Fruit fly (Drosophila melanogaster) whole organism, embryonic: ENCODE measurements around the gene ND-B18.

Source experiments
- Adf1 ChIP-seq: fragments of 200-800 bp; sonication (Bioruptor generic); IDR thresholded peaks from 2 replicates; pipeline ENCODE4 v1.3.6; 2022; ENCODE audit warnings: missing biosample characterization, missing genetic modification characterization
- Awh ChIP-seq: fragments of 200-800 bp; sonication (Bioruptor generic); IDR thresholded peaks from 2 replicates; pipeline ENCODE4, ENCODE4 v1.3.6; 2022; ENCODE audit warnings: missing biosample characterization, missing genetic modification characterization
- Bgb ChIP-seq: fragments of 200-800 bp; sonication (Bioruptor generic); IDR thresholded peaks from 2 replicates; pipeline ENCODE4 v1.3.6; 2022; ENCODE audit warnings: missing biosample characterization, missing genetic modification characterization; ENCODE audit not compliant: partially characterized antibody
- CG10366 ChIP-seq: fragments of 200-800 bp; sonication (Bioruptor generic); IDR thresholded peaks from 2 replicates; pipeline ENCODE4 v1.3.6; 2022; ENCODE audit warnings: missing biosample characterization, missing genetic modification characterization
- CG11247 ChIP-seq: fragments of 200-800 bp; sonication (Bioruptor generic); IDR thresholded peaks from 2 replicates; pipeline ENCODE4 v1.3.6; 2022; ENCODE audit warnings: missing biosample characterization, missing genetic modification characterization
- CG11723 ChIP-seq: fragments of 200-800 bp; sonication (Bioruptor generic); optimal IDR thresholded peaks from 2 replicates; lab custom pipeline; 2017; ENCODE audit warnings: missing biosample characterization, mild to moderate bottlenecking, missing genetic modification characterization
- CG12071 ChIP-seq: fragments of 200-800 bp; sonication (Bioruptor generic); optimal IDR thresholded peaks from 3 replicates; lab custom pipeline; 2018; ENCODE audit warnings: missing biosample characterization, mild to moderate bottlenecking, missing genetic modification characterization
- CG12769 ChIP-seq: fragments of 200-800 bp; sonication (Bioruptor generic); optimal IDR thresholded peaks from 2 replicates; lab custom pipeline; 2019; ENCODE audit warnings: missing biosample characterization, mild to moderate bottlenecking, missing genetic modification characterization, moderate library complexity
- CG13894 ChIP-seq: fragments of 200-800 bp; sonication (Bioruptor generic); optimal IDR thresholded peaks from 3 replicates; lab custom pipeline; 2018; ENCODE audit warnings: missing biosample characterization, mild to moderate bottlenecking, missing genetic modification characterization, moderate library complexity
- CG14667 ChIP-seq: fragments of 200-800 bp; sonication (Bioruptor generic); IDR thresholded peaks from 2 replicates; pipeline ENCODE4 v1.3.6; 2022; ENCODE audit warnings: missing biosample characterization, missing genetic modification characterization
- CG14710 ChIP-seq: fragments of 200-800 bp; sonication (Bioruptor generic); optimal IDR thresholded peaks from 3 replicates; lab custom pipeline; 2019; ENCODE audit warnings: missing biosample characterization, mild to moderate bottlenecking, missing genetic modification characterization, moderate library complexity
- CG16863 ChIP-seq: fragments of 200-800 bp; sonication (Bioruptor generic); optimal IDR thresholded peaks from 3 replicates; lab custom pipeline; 2016; ENCODE audit warnings: missing biosample characterization, missing genetic modification characterization
- CG2116 ChIP-seq: fragments of 200-800 bp; sonication (Bioruptor generic); optimal IDR thresholded peaks from 3 replicates; lab custom pipeline; 2018; ENCODE audit warnings: missing biosample characterization, mild to moderate bottlenecking, missing genetic modification characterization
- CG2120 ChIP-seq: fragments of 200-800 bp; sonication (Bioruptor generic); optimal IDR thresholded peaks from 3 replicates; lab custom pipeline; 2016; ENCODE audit warnings: missing biosample characterization, missing genetic modification characterization
- CG34224 ChIP-seq: fragments of 200-800 bp; sonication (Bioruptor generic); IDR thresholded peaks from 3 replicates; pipeline ENCODE4 v1.3.6; 2022; ENCODE audit warnings: missing biosample characterization, missing genetic modification characterization; ENCODE audit not compliant: partially characterized antibody
- CG3995 ChIP-seq: fragments of 200-800 bp; sonication (Bioruptor generic); optimal IDR thresholded peaks from 3 replicates; lab custom pipeline; 2016; ENCODE audit warnings: missing biosample characterization, missing genetic modification characterization
- CG7556 ChIP-seq: fragments of 200-800 bp; sonication (Bioruptor generic); optimal IDR thresholded peaks from 2 replicates; lab custom pipeline; 2017; ENCODE audit warnings: missing biosample characterization, mild to moderate bottlenecking, missing genetic modification characterization
- CG7786 ChIP-seq: fragments of 200-800 bp; sonication (Bioruptor generic); optimal IDR thresholded peaks from 2 replicates; lab custom pipeline; 2016; ENCODE audit warnings: missing biosample characterization, missing genetic modification characterization
- CG7839 ChIP-seq: fragments of 200-800 bp; sonication (Bioruptor generic); optimal IDR thresholded peaks from 3 replicates; lab custom pipeline; 2018; ENCODE audit warnings: missing biosample characterization, mild to moderate bottlenecking, missing genetic modification characterization, moderate library complexity
- Dbx ChIP-seq: fragments of 200-800 bp; sonication (Bioruptor generic); IDR thresholded peaks from 3 replicates; pipeline ENCODE4 v1.3.6; 2022; ENCODE audit warnings: missing biosample characterization, missing genetic modification characterization
- Dip3 ChIP-seq: fragments of 200-800 bp; sonication (Bioruptor generic); optimal IDR thresholded peaks from 3 replicates; lab custom pipeline; 2016; ENCODE audit warnings: missing biosample characterization, missing genetic modification characterization
- Fer3 ChIP-seq: fragments of 200-800 bp; sonication (Bioruptor generic); optimal IDR thresholded peaks from 2 replicates; lab custom pipeline; 2018; ENCODE audit warnings: missing biosample characterization, mild to moderate bottlenecking, missing genetic modification characterization, moderate library complexity
- HmgD ChIP-seq: fragments of 200-800 bp; sonication (Bioruptor generic); optimal IDR thresholded peaks from 3 replicates; lab custom pipeline; 2016; ENCODE audit warnings: missing biosample characterization, missing genetic modification characterization
- Jarid2 ChIP-seq: fragments of 200-800 bp; sonication (Bioruptor generic); optimal IDR thresholded peaks from 3 replicates; lab custom pipeline; 2017; ENCODE audit warnings: mild to moderate bottlenecking, missing biosample characterization, missing genetic modification reagents, missing genetic modification characterization
- NC2β ChIP-seq: fragments of 200-800 bp; sonication (Bioruptor generic); optimal IDR thresholded peaks from 2 replicates; lab custom pipeline; 2016; ENCODE audit warnings: missing biosample characterization, missing genetic modification characterization
- Nf-YC ChIP-seq: fragments of 200-800 bp; optimal IDR thresholded peaks from 3 replicates; lab custom pipeline; 2019; ENCODE audit warnings: missing biosample characterization, mild to moderate bottlenecking, missing genetic modification characterization, moderate library complexity
- NfI ChIP-seq: fragments of 200-800 bp; sonication (Bioruptor generic); optimal IDR thresholded peaks from 3 replicates; lab custom pipeline; 2018; ENCODE audit warnings: missing biosample characterization, mild to moderate bottlenecking, missing genetic modification characterization, moderate library complexity
- Oli ChIP-seq: fragments of 200-800 bp; sonication (Bioruptor generic); optimal IDR thresholded peaks from 2 replicates; lab custom pipeline; 2018; ENCODE audit warnings: missing biosample characterization, mild to moderate bottlenecking, missing genetic modification characterization, moderate library complexity
- Trl ChIP-seq, 3 experiments: fragments of >200 bp in 2 of 3; fragments of 200-800 bp in 1 of 3; sonication (Bioruptor generic) in 1 of 3; optimal IDR thresholded peaks; 2 replicates in 1 of 3; 3 replicates in 2 of 3; lab custom pipeline; 2016 to 2017; ENCODE audit warnings: missing biosample characterization in 1 of 3, missing genetic modification characterization in 1 of 3
- ara ChIP-seq: fragments of 200-800 bp; sonication (Bioruptor generic); IDR thresholded peaks from 2 replicates; pipeline ENCODE4 v1.3.6; 2022; ENCODE audit warnings: missing biosample characterization, missing genetic modification characterization
- bcd ChIP-seq: fragments of 200-800 bp; sonication (Bioruptor generic); optimal IDR thresholded peaks from 2 replicates; lab custom pipeline; 2017; ENCODE audit warnings: missing biosample characterization, mild to moderate bottlenecking, missing genetic modification characterization
- cad ChIP-seq: fragments of >200 bp; optimal IDR thresholded peaks from 2 replicates; lab custom pipeline; 2017; ENCODE audit warnings: missing biosample characterization, missing genetic modification characterization
- cg ChIP-seq: fragments of 200-800 bp; sonication (Bioruptor generic); optimal IDR thresholded peaks from 3 replicates; lab custom pipeline; 2019; ENCODE audit warnings: missing biosample characterization, mild to moderate bottlenecking, missing genetic modification characterization, moderate library complexity
- croc ChIP-seq: fragments of 200-800 bp; sonication (Bioruptor generic); conservative IDR thresholded peaks from 3 replicates; pipeline ENCODE4 v1.3.6; 2022; ENCODE audit warnings: missing biosample characterization, missing genetic modification characterization
- emc ChIP-seq: fragments of 200-800 bp; sonication (Bioruptor generic); optimal IDR thresholded peaks from 2 replicates; lab custom pipeline; 2016; ENCODE audit warnings: missing biosample characterization, missing genetic modification characterization
- eyg ChIP-seq: fragments of 200-800 bp; sonication (Bioruptor generic); optimal IDR thresholded peaks from 3 replicates; lab custom pipeline; 2016; ENCODE audit warnings: missing biosample characterization, missing genetic modification characterization
- hb ChIP-seq: fragments of 200-800 bp; sonication (Bioruptor generic); IDR thresholded peaks from 3 replicates; pipeline ENCODE4 v1.3.6; 2022; ENCODE audit warnings: missing biosample characterization, missing genetic modification characterization; ENCODE audit not compliant: partially characterized antibody
- lab ChIP-seq: fragments of 200-800 bp; sonication (Bioruptor generic); optimal IDR thresholded peaks from 3 replicates; lab custom pipeline; 2017; ENCODE audit warnings: missing biosample characterization, missing genetic modification characterization, mild to moderate bottlenecking, moderate library complexity, missing genetic modification reagents
- mam ChIP-seq: fragments of 200-800 bp; sonication (Bioruptor generic); optimal IDR thresholded peaks from 3 replicates; lab custom pipeline; 2016; ENCODE audit warnings: missing biosample characterization, missing genetic modification characterization
- oc ChIP-seq: fragments of 200-800 bp; sonication (Bioruptor generic); optimal IDR thresholded peaks from 2 replicates; lab custom pipeline; 2018; ENCODE audit warnings: missing biosample characterization, mild to moderate bottlenecking, missing genetic modification characterization, moderate library complexity
- prd ChIP-seq, 3 experiments: fragments of >200 bp in 2 of 3; fragments of 200-800 bp in 1 of 3; sonication (Bioruptor generic) in 1 of 3; optimal IDR thresholded peaks in 2 of 3; IDR thresholded peaks in 1 of 3; 2 replicates in 2 of 3; 3 replicates in 1 of 3; pipeline versions ENCODE4 v1.3.6 to Lab custom; 2017 to 2022; ENCODE audit warnings: missing biosample characterization in 1 of 3, missing genetic modification characterization in 1 of 3
- pros ChIP-seq: fragments of 200-800 bp; sonication (Bioruptor generic); optimal IDR thresholded peaks from 3 replicates; lab custom pipeline; 2019; ENCODE audit warnings: missing biosample characterization, mild to moderate bottlenecking, missing genetic modification characterization, moderate library complexity
- repo ChIP-seq: fragments of 200-800 bp; sonication (Bioruptor generic); optimal IDR thresholded peaks from 2 replicates; lab custom pipeline; 2016; ENCODE audit warnings: missing biosample characterization, missing genetic modification characterization
- rib ChIP-seq: fragments of 200-800 bp; sonication (Bioruptor generic); IDR thresholded peaks from 2 replicates; pipeline ENCODE4 v1.3.6; 2022; ENCODE audit warnings: missing biosample characterization, missing genetic modification characterization
- shn ChIP-seq: fragments of 200-800 bp; sonication (Bioruptor generic); optimal IDR thresholded peaks from 3 replicates; lab custom pipeline; 2016; ENCODE audit warnings: missing biosample characterization, missing genetic modification characterization
- slbo ChIP-seq: fragments of 200-800 bp; sonication (Bioruptor generic); IDR thresholded peaks from 2 replicates; pipeline ENCODE4 v1.3.6; 2022; ENCODE audit warnings: missing biosample characterization, missing genetic modification characterization
- sob ChIP-seq: fragments of 200-800 bp; sonication (Bioruptor generic); IDR thresholded peaks from 2 replicates; pipeline ENCODE4 v1.3.6; 2022; ENCODE audit warnings: missing biosample characterization, missing genetic modification characterization
- trh ChIP-seq: fragments of 200-800 bp; sonication (Bioruptor generic); optimal IDR thresholded peaks from 2 replicates; lab custom pipeline; 2016; ENCODE audit warnings: missing biosample characterization, missing genetic modification characterization

ND-B18 gene

DNA sequence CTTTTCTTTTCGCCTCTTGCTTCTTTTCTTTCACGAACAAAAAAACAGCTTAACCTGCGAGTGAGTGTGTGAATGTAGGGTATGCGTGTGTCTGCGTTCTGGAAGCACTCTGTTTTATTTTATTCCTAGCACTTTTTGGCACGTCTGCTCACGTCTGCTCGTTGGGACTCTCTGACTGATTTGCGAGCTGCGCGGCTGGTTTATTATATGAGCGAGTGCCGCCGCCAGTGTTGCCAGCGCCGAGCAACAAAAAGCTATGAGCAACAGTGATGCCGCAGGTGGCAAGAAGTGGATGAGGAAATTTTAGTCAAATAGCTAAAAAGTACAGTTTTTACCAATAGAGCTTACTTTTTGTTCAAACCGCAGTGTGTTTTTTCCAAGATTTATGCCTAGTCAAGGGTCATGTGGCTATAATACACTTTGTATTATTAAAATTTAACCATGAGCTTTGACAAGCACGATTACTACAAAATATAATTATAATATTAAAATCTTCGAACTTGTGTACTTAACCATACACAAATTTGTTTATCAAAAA is 12.6 kb downstream of the ND-B18 start, which contains the start of gene Lsd-2 (continued):
- TF ChIP-seq CG14667 (GFP tag; lab: Robert Waterston, UW) = no peak
- TF ChIP-seq croc = no peak
- TF ChIP-seq CG3995 (GFP tag; lab: Kevin White, UChicago) = no peak
- TF ChIP-seq CG11247 (GFP tag; lab: Robert Waterston, UW) = 0 out of 2 replicates have a peak, but pooled peaks have one; percentile 37
- TF ChIP-seq Bgb (GFP tag; lab: Robert Waterston, UW) = peak; percentile 49; the same call in 1 of the 2 replicates
- TF ChIP-seq mam (GFP tag; lab: Kevin White, UChicago) = peak; percentile 27
- TF ChIP-seq CG12769 (tag; lab: Kevin White, UChicago) = peak; percentile 74
- TF ChIP-seq cg (GFP tag; lab: Kevin White, UChicago) = peak; percentile 39
- TF ChIP-seq ara (GFP tag; lab: Robert Waterston, UW) = 0 out of 2 replicates have a peak, but pooled peaks have one; percentile 6
- TF ChIP-seq cad (GFP tag; lab: Kevin White, UChicago) = no peak
- peak; percentile 29; the same call in 1 of the 2 replicates for TF ChIP-seq Adf1 (GFP tag; lab: Robert Waterston, UW)
- TF ChIP-seq CG2120 = peak; percentile 38
- TF ChIP-seq Oli = peak; percentile 34
- TF ChIP-seq CG7786 (GFP tag; lab: Kevin White, UChicago) = peak; percentile 5
- peak; percentile 35 for TF ChIP-seq CG13894
- no peak for TF ChIP-seq hb (GFP tag; lab: Robert Waterston, UW)
- TF ChIP-seq trh (GFP tag; lab: Kevin White, UChicago) = no peak
- TF ChIP-seq Nf-YC (tag; lab: Kevin White, UChicago) = peak; percentile 49
- peak; percentile 3 for TF ChIP-seq Fer3
- peak; percentile 17 for TF ChIP-seq CG14710 (tag; lab: Kevin White, UChicago)
- peak; percentile 90 for TF ChIP-seq Jarid2 (GFP tag; lab: Kevin White, UChicago)
- TF ChIP-seq sob = 0 out of 2 replicates have a peak, but pooled peaks have one; percentile 30
- TF ChIP-seq repo (GFP tag; lab: Kevin White, UChicago) = peak; percentile 9
- TF ChIP-seq NfI (GFP tag; lab: Kevin White, UChicago) = peak; percentile 0
- peak; percentile 28 for TF ChIP-seq Dip3 (GFP tag; lab: Kevin White, UChicago)
- TF ChIP-seq CG34224 (GFP tag; lab: Robert Waterston, UW) = 0 out of 3 replicates have a peak, but pooled peaks have one; percentile 22
- TF ChIP-seq CG2116 (GFP tag; lab: Kevin White, UChicago) = no peak
- peak; percentile 15 for TF ChIP-seq shn (GFP tag; lab: Kevin White, UChicago)
- no peak for TF ChIP-seq emc (GFP tag; lab: Kevin White, UChicago)
- TF ChIP-seq rib = 0 out of 2 replicates have a peak, but pooled peaks have one; percentile 37
- TF ChIP-seq pros (GFP tag; lab: Kevin White, UChicago) = no peak
- TF ChIP-seq NC2β (GFP tag; lab: Kevin White, UChicago) = peak; percentile 26
- TF ChIP-seq Trl (optimal IDR thresholded peaks at IDR 0.05; lab: Kevin White, UChicago) = no peak
- peak; percentile 30 for TF ChIP-seq Trl (GFP tag; optimal IDR thresholded peaks at IDR 0.05; lab: Kevin White, UChicago)
- no peak for TF ChIP-seq bcd (GFP tag; lab: Kevin White, UChicago)
- 0 out of 2 replicates have a peak, but pooled peaks have one; percentile 17 for TF ChIP-seq CG10366
- peak; percentile 38 for TF ChIP-seq oc
- TF ChIP-seq CG12071 (GFP tag; lab: Kevin White, UChicago) = peak; percentile 45
- TF ChIP-seq Awh = 0 out of 2 replicates have a peak, but pooled peaks have one; percentile 46
- TF ChIP-seq prd (optimal IDR thresholded peaks at IDR 0.05; lab: Kevin White, UChicago) = no peak
- TF ChIP-seq prd (GFP tag; IDR thresholded peaks at IDR 0.05; lab: Robert Waterston, UW) = peak; percentile 39; the same call in 2 of the 3 replicates
- peak; percentile 10 for TF ChIP-seq CG7556 (GFP tag; lab: Kevin White, UChicago)
- peak; percentile 63 for TF ChIP-seq lab (GFP tag; lab: Kevin White, UChicago)
- no peak for TF ChIP-seq CG16863
- no peak for TF ChIP-seq CG11723
- TF ChIP-seq HmgD (GFP tag; lab: Kevin White, UChicago) = peak; percentile 44
- peak; percentile 5 for TF ChIP-seq CG7839 (tag; lab: Kevin White, UChicago)
- peak; percentile 48; the same call in 1 of the 2 replicates for TF ChIP-seq slbo
- TF ChIP-seq eyg (GFP tag; lab: Kevin White, UChicago) = peak; percentile 25
- TF ChIP-seq Dbx (GFP tag; lab: Robert Waterston, UW) = peak; percentile 60; the same call in 1 of the 3 replicates
